Worm (Caenorhabditis elegans): ENCODE measurements around the gene ifa-1.

The ifa-1 gene

DNA sequence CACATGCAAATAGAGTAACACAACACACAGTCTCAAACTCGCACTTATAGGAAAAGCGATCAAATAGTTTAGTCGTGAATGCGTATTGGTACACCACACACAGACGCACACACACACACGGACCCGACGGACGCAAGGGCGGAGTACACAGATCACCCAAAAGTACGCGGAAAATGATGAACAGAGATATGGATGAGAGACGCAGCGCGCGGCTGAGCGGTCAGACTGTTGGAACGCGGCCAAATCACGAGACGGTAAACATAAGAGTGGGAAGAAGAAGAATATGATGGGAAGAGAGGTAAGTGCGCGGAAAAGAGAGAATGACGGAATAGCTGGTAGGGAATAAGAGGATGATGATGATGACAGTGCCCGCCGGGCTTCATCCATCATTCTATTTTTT lies 22.9 kb upstream of the ifa-1 start:
- peak; percentile 41 for TF ChIP-seq lin-14 (GFP tag; optimal IDR thresholded peaks at IDR 0.05)
- peak; percentile 61 for TF ChIP-seq nhr-85 (tag)
- no peak for TF ChIP-seq mep-1 (tag; optimal IDR thresholded peaks at IDR 0.05)
- no peak for TF ChIP-seq F16B12.6 (tag; optimal IDR thresholded peaks at IDR 0.05)
- peak; percentile 78 for TF ChIP-seq blmp-1 (tag; optimal IDR thresholded peaks at IDR 0.05)
- TF ChIP-seq snu-23 (GFP tag; optimal IDR thresholded peaks at IDR 0.05), result peak; percentile 3
- peak; percentile 48 for TF ChIP-seq nhr-71 (tag; optimal IDR thresholded peaks at IDR 0.05)
- no peak for TF ChIP-seq nhr-76 (tag; optimal IDR thresholded peaks at IDR 0.05)
- TF ChIP-seq nhr-47 (tag; optimal IDR thresholded peaks at IDR 0.05), result peak; percentile 19
- peak; percentile 21 for TF ChIP-seq nhr-20 (tag; optimal IDR thresholded peaks at IDR 0.05)
- peak; percentile 11 for TF ChIP-seq ztf-4 (tag; optimal IDR thresholded peaks at IDR 0.05)

DNA sequence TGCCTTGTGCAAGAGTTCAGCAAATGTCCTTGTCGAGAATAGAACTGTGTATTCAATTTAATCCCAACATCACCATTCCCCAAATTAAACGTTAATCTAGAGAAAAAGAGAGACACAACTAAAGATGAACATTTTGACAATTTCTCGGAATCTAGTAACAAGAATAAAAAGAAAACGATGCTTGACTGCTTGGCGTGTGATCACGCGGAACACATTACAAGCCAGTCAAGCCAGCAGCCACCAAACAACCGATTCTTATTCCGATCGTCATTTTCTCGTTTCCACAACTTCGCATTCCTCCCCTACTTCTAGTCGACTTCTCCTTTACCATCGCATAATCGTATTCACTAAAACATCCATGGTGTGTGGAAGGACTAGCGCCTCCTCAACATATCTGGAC lies 21.6 kb upstream of the ifa-1 start:
- TF ChIP-seq lin-15B (tag; optimal IDR thresholded peaks at IDR 0.05) (no peak), lsy-2 (tag; optimal IDR thresholded peaks at IDR 0.05) (no peak), isw-1 (GFP tag; IDR thresholded peaks at IDR 0.05) (no peak), ztf-4 (tag; optimal IDR thresholded peaks at IDR 0.05) (no peak), hpl-2 (GFP tag; optimal IDR thresholded peaks at IDR 0.05) (no peak), jun-1 (tag; optimal IDR thresholded peaks at IDR 0.05) (no peak), lin-14 (GFP tag; optimal IDR thresholded peaks at IDR 0.05) (peak; percentile 13), fkh-8 (tag; optimal IDR thresholded peaks at IDR 0.05) (peak; percentile 4), fkh-4 (tag; optimal IDR thresholded peaks at IDR 0.05; ENCODE audit: borderline replicate concordance) (no peak), nhr-11 (tag; optimal IDR thresholded peaks at IDR 0.05) (no peak), tbx-2 (tag; optimal IDR thresholded peaks at IDR 0.05) (no peak), efl-1 (optimal IDR thresholded peaks at IDR 0.05) (no peak), efl-1 (GFP tag; optimal IDR thresholded peaks at IDR 0.05 in 1 of 2) (peak in 1 of 2 experiments; percentile 55), egl-13 (tag; optimal IDR thresholded peaks at IDR 0.05) (no peak), sup-37 (GFP tag; optimal IDR thresholded peaks at IDR 0.05) (no peak), sptf-1 (tag; optimal IDR thresholded peaks at IDR 0.05) (no peak), hlh-17 (GFP tag; optimal IDR thresholded peaks at IDR 0.05; ENCODE audit: borderline replicate concordance) (no peak), ets-5 (GFP tag; IDR thresholded peaks at IDR 0.05) (no peak), lin-13 (GFP tag; optimal IDR thresholded peaks at IDR 0.05) (no peak), lin-35 (GFP tag; optimal IDR thresholded peaks at IDR 0.05) (no peak), nhr-19 (GFP tag; conservative IDR thresholded peaks at IDR 0.05) (no peak), nhr-71 (tag; optimal IDR thresholded peaks at IDR 0.05) (no peak), pax-3 (tag; optimal IDR thresholded peaks at IDR 0.05) (no peak), grh-1 (GFP tag; IDR thresholded peaks at IDR 0.05) (no peak), pqm-1 (tag; optimal IDR thresholded peaks at IDR 0.05) (no peak), elt-2 (tag; optimal IDR thresholded peaks at IDR 0.05) (no peak), F16B12.6 (tag; optimal IDR thresholded peaks at IDR 0.05) (no peak), dsc-1 (tag; optimal IDR thresholded peaks at IDR 0.05) (no peak), blmp-1 (tag; optimal IDR thresholded peaks at IDR 0.05) (peak; percentile 60), nhr-77 (tag; optimal IDR thresholded peaks at IDR 0.05) (no peak), rnt-1 (tag; optimal IDR thresholded peaks at IDR 0.05) (no peak), nhr-76 (tag; optimal IDR thresholded peaks at IDR 0.05) (no peak), alr-1 (tag; optimal IDR thresholded peaks at IDR 0.05; ENCODE audit: borderline replicate concordance) (no peak), dpl-1 (GFP tag; optimal IDR thresholded peaks at IDR 0.05) (no peak), aly-2 (tag; optimal IDR thresholded peaks at IDR 0.05) (no peak)

DNA sequence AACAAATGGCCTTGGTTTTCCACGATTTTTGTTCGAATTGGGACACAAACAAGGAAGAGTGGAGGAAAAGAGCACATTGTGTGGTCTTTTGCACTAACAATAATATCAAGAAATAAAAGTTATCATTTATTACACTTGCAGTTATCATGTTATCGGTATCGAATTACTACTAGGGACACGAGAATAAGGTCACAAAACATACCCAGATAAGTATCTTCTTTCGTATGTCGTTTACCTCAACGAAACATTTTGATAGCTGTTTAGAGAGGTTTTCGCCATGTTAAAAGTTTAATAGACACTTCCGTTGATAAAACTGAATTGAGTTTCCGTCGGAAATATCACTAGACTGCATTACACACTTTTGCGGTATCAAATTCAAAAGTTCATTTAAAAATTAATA lies 20.0 kb upstream of the ifa-1 start:
- TF ChIP-seq lin-13 (GFP tag; optimal IDR thresholded peaks at IDR 0.05) (no peak), nhr-28 (tag; optimal IDR thresholded peaks at IDR 0.05) (no peak), lir-3 (tag; optimal IDR thresholded peaks at IDR 0.05; ENCODE audit: poor library complexity) (no peak), nhr-85 (tag) (no peak), mef-2 (tag; optimal IDR thresholded peaks at IDR 0.05) (no peak), lin-14 (GFP tag; optimal IDR thresholded peaks at IDR 0.05) (peak; percentile 50), ceh-82 (tag; optimal IDR thresholded peaks at IDR 0.05) (no peak), elt-2 (tag; optimal IDR thresholded peaks at IDR 0.05) (peak; percentile 91), Y116A8C.19 (tag; optimal IDR thresholded peaks at IDR 0.05; ENCODE audit: borderline replicate concordance) (no peak), ceh-63 (GFP tag; optimal IDR thresholded peaks at IDR 0.05) (no peak), nhr-71 (tag; optimal IDR thresholded peaks at IDR 0.05) (peak; percentile 11), rnt-1 (tag; optimal IDR thresholded peaks at IDR 0.05) (no peak), pag-3 (tag; optimal IDR thresholded peaks at IDR 0.05; ENCODE audit: borderline replicate concordance, insufficient read depth) (no peak), fos-1 (tag; optimal IDR thresholded peaks at IDR 0.05) (no peak), skn-1 (tag; optimal IDR thresholded peaks at IDR 0.05) (no peak), aha-1 (tag; optimal IDR thresholded peaks at IDR 0.05) (no peak), tbx-2 (tag; optimal IDR thresholded peaks at IDR 0.05) (no peak), fkh-10 (GFP tag; optimal IDR thresholded peaks at IDR 0.05) (no peak), hlh-17 (GFP tag; optimal IDR thresholded peaks at IDR 0.05; ENCODE audit: borderline replicate concordance) (no peak)

All from whole organism, L1 larva.